Fruit fly (Drosophila melanogaster) whole organism, embryonic: ENCODE measurements around the gene CG9021.

Experiments
- ATbp ChIP-seq: fragments of 200-800 bp; sonication (Bioruptor generic); optimal IDR thresholded peaks from 2 replicates; lab custom pipeline; 2017; ENCODE audit warnings: missing biosample characterization, mild to moderate bottlenecking, missing genetic modification characterization, missing genetic modification reagents
- CG10147 ChIP-seq: fragments of 200-800 bp; sonication (Bioruptor generic); optimal IDR thresholded peaks from 2 replicates; lab custom pipeline; 2019; ENCODE audit warnings: missing biosample characterization, mild to moderate bottlenecking, missing genetic modification characterization, moderate library complexity
- CG10321 ChIP-seq: fragments of 200-800 bp; sonication (Bioruptor generic); IDR thresholded peaks from 2 replicates; pipeline ENCODE4 v1.3.6; 2022; ENCODE audit warnings: missing biosample characterization, missing genetic modification characterization
- CG11085 ChIP-seq: fragments of 200-800 bp; sonication (Bioruptor generic); IDR thresholded peaks from 2 replicates; pipeline ENCODE4 v1.3.6; 2022; ENCODE audit warnings: missing biosample characterization, missing genetic modification characterization
- CG12071 ChIP-seq: fragments of 200-800 bp; sonication (Bioruptor generic); optimal IDR thresholded peaks from 3 replicates; lab custom pipeline; 2018; ENCODE audit warnings: missing biosample characterization, mild to moderate bottlenecking, missing genetic modification characterization
- CG12659 ChIP-seq: fragments of 200-800 bp; sonication (Bioruptor generic); optimal IDR thresholded peaks from 3 replicates; lab custom pipeline; 2017; ENCODE audit warnings: mild to moderate bottlenecking, missing biosample characterization, missing genetic modification reagents, missing genetic modification characterization
- CG12769 ChIP-seq: fragments of 200-800 bp; sonication (Bioruptor generic); optimal IDR thresholded peaks from 2 replicates; lab custom pipeline; 2019; ENCODE audit warnings: missing biosample characterization, mild to moderate bottlenecking, missing genetic modification characterization, moderate library complexity
- CG13123 ChIP-seq: fragments of 200-800 bp; sonication (Bioruptor generic); optimal IDR thresholded peaks from 2 replicates; lab custom pipeline; 2016; ENCODE audit warnings: missing biosample characterization, missing genetic modification characterization
- CG13296 ChIP-seq: fragments of 200-800 bp; sonication (Bioruptor generic); optimal IDR thresholded peaks from 3 replicates; lab custom pipeline; 2018; ENCODE audit warnings: missing biosample characterization, mild to moderate bottlenecking, missing genetic modification characterization
- CG14667 ChIP-seq: fragments of 200-800 bp; sonication (Bioruptor generic); IDR thresholded peaks from 2 replicates; pipeline ENCODE4 v1.3.6; 2022; ENCODE audit warnings: missing biosample characterization, missing genetic modification characterization
- CG16863 ChIP-seq: fragments of 200-800 bp; sonication (Bioruptor generic); optimal IDR thresholded peaks from 3 replicates; lab custom pipeline; 2016; ENCODE audit warnings: missing biosample characterization, missing genetic modification characterization
- CG17568 ChIP-seq: fragments of 200-800 bp; sonication (Bioruptor generic); optimal IDR thresholded peaks from 2 replicates; lab custom pipeline; 2018; ENCODE audit warnings: missing biosample characterization, mild to moderate bottlenecking, missing genetic modification characterization, moderate library complexity
- CG18011 ChIP-seq: fragments of 200-800 bp; sonication (Bioruptor generic); optimal IDR thresholded peaks from 2 replicates; lab custom pipeline; 2017; ENCODE audit warnings: missing biosample characterization, missing genetic modification characterization, mild to moderate bottlenecking, moderate library complexity, missing genotype
- CG2678 ChIP-seq: fragments of 200-800 bp; sonication (Bioruptor generic); optimal IDR thresholded peaks from 3 replicates; lab custom pipeline; 2019; ENCODE audit warnings: missing biosample characterization, mild to moderate bottlenecking, missing genetic modification characterization, moderate library complexity
- CG30431 ChIP-seq: fragments of 200-800 bp; sonication (Bioruptor generic); optimal IDR thresholded peaks from 2 replicates; lab custom pipeline; 2017; ENCODE audit warnings: missing biosample characterization, missing genetic modification characterization
- CG43689 ChIP-seq: fragments of 200-800 bp; sonication (Bioruptor generic); IDR thresholded peaks from 2 replicates; pipeline ENCODE4 v1.3.6; 2022; ENCODE audit warnings: missing biosample characterization, missing genetic modification characterization
- CG6683 ChIP-seq: fragments of 200-800 bp; sonication (Bioruptor generic); optimal IDR thresholded peaks from 2 replicates; lab custom pipeline; 2017; ENCODE audit warnings: missing biosample characterization, mild to moderate bottlenecking, missing genetic modification characterization, missing genetic modification reagents
- CG7357 ChIP-seq: fragments of 200-800 bp; sonication (Bioruptor generic); IDR thresholded peaks from 3 replicates; pipeline ENCODE4 v1.3.6; 2022; ENCODE audit warnings: missing biosample characterization, missing genetic modification characterization
- CG7839 ChIP-seq: fragments of 200-800 bp; sonication (Bioruptor generic); optimal IDR thresholded peaks from 3 replicates; lab custom pipeline; 2018; ENCODE audit warnings: missing biosample characterization, mild to moderate bottlenecking, missing genetic modification characterization, moderate library complexity
- CG7928 ChIP-seq: fragments of 200-800 bp; sonication (Bioruptor generic); optimal IDR thresholded peaks from 2 replicates; lab custom pipeline; 2017; ENCODE audit warnings: missing biosample characterization, mild to moderate bottlenecking, missing genetic modification characterization
- CG8290 ChIP-seq, 3 experiments: fragments of 200-800 bp; sonication (Bioruptor generic); optimal IDR thresholded peaks; 2 replicates each; lab custom pipeline; 2016 to 2019; ENCODE audit warnings: missing biosample characterization in 3 of 3, missing genetic modification characterization in 3 of 3, mild to moderate bottlenecking in 2 of 3, moderate library complexity in 1 of 3
- CG8388 ChIP-seq: fragments of 200-800 bp; sonication (Bioruptor generic); optimal IDR thresholded peaks from 2 replicates; lab custom pipeline; 2019; ENCODE audit warnings: missing biosample characterization, mild to moderate bottlenecking, missing genetic modification characterization, moderate library complexity
- CG8924 ChIP-seq: fragments of 200-800 bp; optimal IDR thresholded peaks from 3 replicates; lab custom pipeline; 2019; ENCODE audit warnings: missing biosample characterization, mild to moderate bottlenecking, missing genetic modification characterization, moderate library complexity
- CG8944 ChIP-seq: fragments of 200-800 bp; sonication (Bioruptor generic); optimal IDR thresholded peaks from 3 replicates; lab custom pipeline; 2016; ENCODE audit warnings: missing biosample characterization, missing genetic modification characterization
- CG9932 ChIP-seq: fragments of 200-800 bp; sonication (Bioruptor generic); IDR thresholded peaks from 2 replicates; pipeline ENCODE4 v1.3.6; 2022; ENCODE audit warnings: missing biosample characterization, missing genetic modification characterization
- D19B ChIP-seq: fragments of 200-800 bp; sonication (Bioruptor generic); optimal IDR thresholded peaks from 2 replicates; lab custom pipeline; 2017; ENCODE audit warnings: missing biosample characterization, mild to moderate bottlenecking, missing genetic modification characterization
- Dbx ChIP-seq: fragments of 200-800 bp; sonication (Bioruptor generic); IDR thresholded peaks from 3 replicates; pipeline ENCODE4 v1.3.6; 2022; ENCODE audit warnings: missing biosample characterization, missing genetic modification characterization
- Drgx ChIP-seq: fragments of 200-800 bp; sonication (Bioruptor generic); IDR thresholded peaks from 2 replicates; pipeline ENCODE4 v1.3.6; 2022; ENCODE audit warnings: missing biosample characterization, missing genetic modification characterization
- Fer2 ChIP-seq: fragments of 200-800 bp; sonication (Bioruptor generic); optimal IDR thresholded peaks from 2 replicates; lab custom pipeline; 2018; ENCODE audit warnings: missing biosample characterization, mild to moderate bottlenecking, missing genetic modification characterization, moderate library complexity
- Fer3 ChIP-seq: fragments of 200-800 bp; sonication (Bioruptor generic); optimal IDR thresholded peaks from 2 replicates; lab custom pipeline; 2018; ENCODE audit warnings: missing biosample characterization, mild to moderate bottlenecking, missing genetic modification characterization, moderate library complexity
- Pdp1 ChIP-seq, 2 experiments: fragments of 200-800 bp; sonication (Bioruptor generic); optimal IDR thresholded peaks; 3 replicates each; lab custom pipeline; 2016; ENCODE audit warnings: missing biosample characterization in 2 of 2, missing genetic modification characterization in 2 of 2, mild to moderate bottlenecking in 1 of 2, moderate library complexity in 1 of 2
- Ptx1 ChIP-seq: fragments of 200-800 bp; sonication (Bioruptor generic); IDR thresholded peaks from 2 replicates; pipeline ENCODE4 v1.3.6; 2022; ENCODE audit warnings: missing biosample characterization, missing genetic modification characterization
- Taf1 ChIP-seq: fragments of 200-800 bp; sonication (Bioruptor generic); IDR thresholded peaks from 2 replicates; pipeline ENCODE4 v1.3.6; 2022; ENCODE audit warnings: missing biosample characterization, missing genetic modification characterization
- aop ChIP-seq: fragments of 200-800 bp; sonication (Bioruptor generic); IDR thresholded peaks from 2 replicates; pipeline ENCODE4 v1.3.6; 2022; ENCODE audit warnings: missing biosample characterization, missing genetic modification characterization
- caup ChIP-seq: fragments of 200-800 bp; sonication (Bioruptor generic); optimal IDR thresholded peaks from 3 replicates; lab custom pipeline; 2017; ENCODE audit warnings: missing biosample characterization, mild to moderate bottlenecking, missing genetic modification characterization, moderate library complexity; ENCODE audit not compliant: severe bottlenecking
- crp ChIP-seq, 2 experiments: fragments of 200-800 bp; sonication (Bioruptor generic); optimal IDR thresholded peaks; 2 replicates in 1 of 2; 3 replicates in 1 of 2; lab custom pipeline; 2017; ENCODE audit warnings: missing biosample characterization in 2 of 2, missing genetic modification characterization in 2 of 2, mild to moderate bottlenecking in 1 of 2, moderate library complexity in 1 of 2
- dati ChIP-seq: fragments of 200-800 bp; sonication (Bioruptor generic); IDR thresholded peaks from 2 replicates; pipeline ENCODE4 v1.3.6; 2022; ENCODE audit warnings: missing biosample characterization, missing genetic modification characterization
- exex ChIP-seq: fragments of 200-800 bp; sonication (Bioruptor generic); optimal IDR thresholded peaks from 4 replicates; lab custom pipeline; 2018; ENCODE audit warnings: missing biosample characterization, mild to moderate bottlenecking, missing genetic modification characterization, moderate library complexity
- eyg ChIP-seq: fragments of 200-800 bp; sonication (Bioruptor generic); optimal IDR thresholded peaks from 3 replicates; lab custom pipeline; 2016; ENCODE audit warnings: missing biosample characterization, missing genetic modification characterization
- fd3F ChIP-seq: fragments of 200-800 bp; sonication (Bioruptor generic); optimal IDR thresholded peaks from 2 replicates; lab custom pipeline; 2018; ENCODE audit warnings: missing biosample characterization, mild to moderate bottlenecking, missing genetic modification characterization, moderate library complexity
- kay ChIP-seq: fragments of 200-800 bp; sonication (Bioruptor generic); optimal IDR thresholded peaks from 2 replicates; lab custom pipeline; 2016; ENCODE audit warnings: missing biosample characterization, missing genetic modification characterization
- lab ChIP-seq: fragments of 200-800 bp; sonication (Bioruptor generic); optimal IDR thresholded peaks from 3 replicates; lab custom pipeline; 2017; ENCODE audit warnings: missing biosample characterization, missing genetic modification characterization, mild to moderate bottlenecking, moderate library complexity, missing genetic modification reagents
- repo ChIP-seq: fragments of 200-800 bp; sonication (Bioruptor generic); optimal IDR thresholded peaks from 2 replicates; lab custom pipeline; 2016; ENCODE audit warnings: missing biosample characterization, missing genetic modification characterization
- scrt ChIP-seq: fragments of 200-800 bp; sonication (Bioruptor generic); optimal IDR thresholded peaks from 2 replicates; lab custom pipeline; 2018; ENCODE audit warnings: missing biosample characterization, mild to moderate bottlenecking, missing genetic modification characterization, moderate library complexity
- sd ChIP-seq: fragments of 200-800 bp; sonication (Bioruptor generic); optimal IDR thresholded peaks from 3 replicates; lab custom pipeline; 2018; ENCODE audit warnings: missing biosample characterization, mild to moderate bottlenecking, missing genetic modification characterization, moderate library complexity
- sima ChIP-seq: fragments of 200-800 bp; sonication (Bioruptor generic); optimal IDR thresholded peaks from 2 replicates; lab custom pipeline; 2016; ENCODE audit warnings: missing biosample characterization, missing genetic modification characterization
- sug ChIP-seq: fragments of 200-800 bp; optimal IDR thresholded peaks from 2 replicates; lab custom pipeline; 2019; ENCODE audit warnings: missing biosample characterization, mild to moderate bottlenecking, missing genetic modification characterization, moderate library complexity
- unpg ChIP-seq: fragments of 200-800 bp; sonication (Bioruptor generic); optimal IDR thresholded peaks from 3 replicates; lab custom pipeline; 2018; ENCODE audit warnings: missing biosample characterization, mild to moderate bottlenecking, missing genetic modification characterization, moderate library complexity

Gene CG9021

dm6 chr2L:5876474-5877067, 27.9 kb downstream of the CG9021 start (continued):
- TF ChIP-seq CG8290 (GFP tag; optimal IDR thresholded peaks at IDR 0.05; lab: Kevin White, UChicago) (no peak), CG8290 (tag; optimal IDR thresholded peaks at IDR 0.05; lab: Kevin White, UChicago) (peak in 1 of 2 experiments; percentile 80), CG18011 (peak; percentile 27), Ptx1 (GFP tag; lab: Robert Waterston, UW) (no peak), CG10321 (GFP tag; lab: Robert Waterston, UW) (no peak), sima (no peak), CG8924 (tag; lab: Kevin White, UChicago) (no peak), CG14667 (no peak), CG7357 (GFP tag; lab: Robert Waterston, UW) (no peak), Fer3 (tag; lab: Kevin White, UChicago) (peak; percentile 60), CG43689 (GFP tag; lab: Robert Waterston, UW) (no peak), CG8388 (GFP tag; lab: Kevin White, UChicago) (no peak), eyg (GFP tag; lab: Kevin White, UChicago) (peak; percentile 15), unpg (GFP tag; lab: Kevin White, UChicago) (peak; percentile 66), scrt (peak; percentile 13), CG7839 (peak; percentile 13), repo (GFP tag; lab: Kevin White, UChicago) (no peak), CG13123 (GFP tag; lab: Kevin White, UChicago) (peak; percentile 2), CG12071 (GFP tag; lab: Kevin White, UChicago) (peak; percentile 73), D19B (peak; percentile 26), CG7928 (GFP tag; lab: Kevin White, UChicago) (peak; percentile 33), CG30431 (GFP tag; lab: Kevin White, UChicago) (no peak), Fer2 (tag; lab: Kevin White, UChicago) (peak; percentile 70), sd (tag; lab: Kevin White, UChicago) (peak; percentile 49), CG2678 (tag; lab: Kevin White, UChicago) (peak; percentile 67), fd3F (GFP tag; lab: Kevin White, UChicago) (peak; percentile 63), caup (GFP tag; lab: Kevin White, UChicago) (peak; percentile 77), Pdp1 (GFP tag; optimal IDR thresholded peaks at IDR 0.05; lab: Kevin White, UChicago) (peak in 1 of 2 experiments; percentile 11), CG13296 (GFP tag; lab: Kevin White, UChicago) (peak; percentile 71), crp (GFP tag; optimal IDR thresholded peaks at IDR 0.05; lab: Kevin White, UChicago) (no peak), CG8944 (GFP tag; lab: Kevin White, UChicago) (no peak), Drgx (GFP tag; lab: Robert Waterston, UW) (0 out of 2 replicates have a peak, but pooled peaks have one; percentile 17), Dbx (0 out of 3 replicates have a peak, but pooled peaks have one; percentile 14), CG12769 (peak; percentile 57), CG11085 (no peak), Taf1 (GFP tag; lab: Robert Waterston, UW) (no peak), CG16863 (GFP tag; lab: Kevin White, UChicago) (no peak), CG12659 (peak; percentile 34), ATbp (GFP tag; lab: Kevin White, UChicago) (peak; percentile 57), aop (GFP tag; lab: Robert Waterston, UW) (no peak), CG9932 (GFP tag; lab: Robert Waterston, UW) (0 out of 2 replicates have a peak, but pooled peaks have one; percentile 33), lab (peak; percentile 82), CG6683 (GFP tag; lab: Kevin White, UChicago) (peak; percentile 11), sug (peak; percentile 34), exex (tag; lab: Kevin White, UChicago) (peak; percentile 24), kay (GFP tag; lab: Kevin White, UChicago) (no peak), dati (GFP tag; lab: Robert Waterston, UW) (no peak), CG10147 (peak; percentile 52), CG17568 (GFP tag; lab: Kevin White, UChicago) (peak; percentile 74)
